Worm (Caenorhabditis elegans) whole organism, L1 larva: ENCODE data around the gene C07B5.4.

Source experiments
- C34B4.2 ChIP-seq: sonication (generic microtip); optimal IDR thresholded peaks from 2 replicates; lab custom pipeline; 2017; ENCODE audit warnings: mild to moderate bottlenecking, missing genetic modification characterization, missing compliant biosample characterization
- F16B12.6 ChIP-seq: fragments of 150-350 bp; optimal IDR thresholded peaks from 2 replicates; lab custom pipeline; 2014; ENCODE audit warnings: missing biosample characterization, missing genetic modification characterization
- Y116A8C.19 ChIP-seq: sonication (generic microtip); optimal IDR thresholded peaks from 2 replicates; lab custom pipeline; 2016; ENCODE audit warnings: missing compliant biosample characterization, missing genetic modification characterization, borderline replicate concordance
- aha-1 ChIP-seq: fragments of 150-350 bp; optimal IDR thresholded peaks from 2 replicates; lab custom pipeline; 2014; ENCODE audit warnings: missing biosample characterization, missing genetic modification characterization
- ama-1 ChIP-seq: fragments of 150-350 bp; optimal IDR thresholded peaks from 2 replicates; lab custom pipeline; 2014
- blmp-1 ChIP-seq: fragments of 150-350 bp; optimal IDR thresholded peaks from 2 replicates; lab custom pipeline; 2014; ENCODE audit warnings: missing biosample characterization, missing genetic modification characterization
- ceh-63 ChIP-seq: fragments of 200-800 bp; sonication (Bioruptor generic); optimal IDR thresholded peaks from 2 replicates; lab custom pipeline; 2018; ENCODE audit warnings: mild to moderate bottlenecking, missing genetic modification characterization, missing compliant biosample characterization
- ceh-88 ChIP-seq: fragments of 200-800 bp; sonication (Bioruptor generic); IDR thresholded peaks from 2 replicates; pipeline ENCODE4 v1.3.6; 2022; ENCODE audit warnings: missing genetic modification characterization, missing compliant biosample characterization
- ces-1 ChIP-seq: fragments of 150-350 bp; optimal IDR thresholded peaks from 2 replicates; lab custom pipeline; 2014; ENCODE audit warnings: missing biosample characterization, missing genetic modification reagents, missing genetic modification characterization
- dpl-1 ChIP-seq, 3 experiments: fragments of 150-350 bp in 2 of 3; sonication (generic microtip) in 1 of 3; optimal IDR thresholded peaks; 2 replicates each; lab custom pipeline; 2014 to 2017; ENCODE audit warnings: missing biosample characterization in 3 of 3, missing genetic modification characterization in 3 of 3, missing genetic modification reagents in 3 of 3
- dsc-1 ChIP-seq: sonication (generic microtip); optimal IDR thresholded peaks from 2 replicates; lab custom pipeline; 2016; ENCODE audit warnings: mild to moderate bottlenecking, missing genetic modification characterization, missing compliant biosample characterization
- efl-1 ChIP-seq, 4 experiments: fragments of 150-350 bp; optimal IDR thresholded peaks in 3 of 4; peaks in 1 of 4; 1 replicate in 1 of 4; 2 replicates in 3 of 4; lab custom pipeline; 2014; ENCODE audit warnings: missing biosample characterization in 2 of 4, missing genetic modification characterization in 2 of 4, missing genetic modification reagents in 2 of 4
- efl-3 ChIP-seq: fragments of 200-800 bp; sonication (Bioruptor generic); optimal IDR thresholded peaks from 2 replicates; lab custom pipeline; 2018; ENCODE audit warnings: mild to moderate bottlenecking, missing genetic modification characterization, missing compliant biosample characterization
- egl-13 ChIP-seq: sonication (generic microtip); optimal IDR thresholded peaks from 2 replicates; lab custom pipeline; 2016; ENCODE audit warnings: missing genotype, missing genetic modification reagents, missing genetic modification characterization, missing compliant biosample characterization
- egl-27 ChIP-seq, 2 experiments: fragments of 150-350 bp in 1 of 2; sonication (generic microtip); optimal IDR thresholded peaks; 3 replicates each; lab custom pipeline; 2017 to 2018; ENCODE audit warnings: missing biosample characterization in 2 of 2, missing genetic modification characterization in 2 of 2, missing genetic modification reagents in 2 of 2
- elt-3 ChIP-seq, 6 experiments: fragments of 150-350 bp in 1 of 6; sonication (generic microtip); optimal IDR thresholded peaks; 2 replicates each; lab custom pipeline; 2017 to 2018; ENCODE audit warnings: missing biosample characterization in 6 of 6, missing genetic modification characterization in 6 of 6, inconsistent platforms in 1 of 6
- ets-5 ChIP-seq: fragments of 200-800 bp; sonication (Bioruptor generic); IDR thresholded peaks from 2 replicates; pipeline ENCODE4 v1.3.6; 2022; ENCODE audit warnings: missing genetic modification characterization, missing compliant biosample characterization
- fkh-10 ChIP-seq: sonication (generic microtip); optimal IDR thresholded peaks from 2 replicates; lab custom pipeline; 2017; ENCODE audit warnings: missing biosample characterization, missing genetic modification reagents, missing genetic modification characterization
- fkh-4 ChIP-seq: sonication (generic microtip); optimal IDR thresholded peaks from 2 replicates; lab custom pipeline; 2016; ENCODE audit warnings: missing compliant biosample characterization, missing genetic modification characterization, borderline replicate concordance
- fkh-8 ChIP-seq: sonication (generic microtip); optimal IDR thresholded peaks from 2 replicates; lab custom pipeline; 2016; ENCODE audit warnings: mild to moderate bottlenecking, missing genetic modification characterization, missing compliant biosample characterization
- fos-1 ChIP-seq: fragments of 150-350 bp; optimal IDR thresholded peaks from 2 replicates; lab custom pipeline; 2014; ENCODE audit warnings: missing biosample characterization, missing genetic modification characterization
- grh-1 ChIP-seq: fragments of 200-800 bp; sonication (Bioruptor generic); IDR thresholded peaks from 2 replicates; pipeline ENCODE4 v1.3.6; 2022; ENCODE audit warnings: missing genetic modification reagents, missing genetic modification characterization, missing compliant biosample characterization
- hlh-17 ChIP-seq: fragments of 200-800 bp; sonication (Bioruptor generic); optimal IDR thresholded peaks from 2 replicates; lab custom pipeline; 2018; ENCODE audit warnings: missing genetic modification characterization, mild to moderate bottlenecking, missing compliant biosample characterization, moderate library complexity, borderline replicate concordance
- irx-1 ChIP-seq: sonication (generic microtip); optimal IDR thresholded peaks from 2 replicates; lab custom pipeline; 2016; ENCODE audit warnings: missing genetic modification characterization, missing compliant biosample characterization
- isw-1 ChIP-seq: fragments of 200-800 bp; sonication (Bioruptor generic); IDR thresholded peaks from 2 replicates; pipeline ENCODE4 v1.3.6; 2022; ENCODE audit warnings: missing genetic modification characterization, missing compliant biosample characterization
- jun-1 ChIP-seq: fragments of 150-350 bp; optimal IDR thresholded peaks from 2 replicates; lab custom pipeline; 2014; ENCODE audit warnings: missing biosample characterization, missing genetic modification reagents, missing genetic modification characterization
- lin-15B ChIP-seq: fragments of 150-350 bp; sonication (generic microtip); optimal IDR thresholded peaks from 3 replicates; lab custom pipeline; 2014; ENCODE audit warnings: missing biosample characterization, missing genetic modification characterization
- lin-35 ChIP-seq, 2 experiments: fragments of 150-350 bp; optimal IDR thresholded peaks; 2 replicates each; lab custom pipeline; 2014; ENCODE audit warnings: missing biosample characterization in 2 of 2, missing genetic modification characterization in 2 of 2, missing genetic modification reagents in 2 of 2
- lin-39 ChIP-seq: fragments of 150-350 bp; optimal IDR thresholded peaks from 2 replicates; lab custom pipeline; 2014; ENCODE audit warnings: missing biosample characterization, missing genetic modification reagents, missing genetic modification characterization
- lir-3 ChIP-seq: sonication (generic microtip); optimal IDR thresholded peaks from 2 replicates; lab custom pipeline; 2016; ENCODE audit warnings: mild to moderate bottlenecking, missing genetic modification characterization, moderate library complexity, missing compliant biosample characterization; ENCODE audit not compliant: poor library complexity
- lsy-2 ChIP-seq, 2 experiments: fragments of 150-350 bp; optimal IDR thresholded peaks; 2 replicates each; lab custom pipeline; 2014; ENCODE audit warnings: missing biosample characterization in 2 of 2, missing genetic modification characterization in 2 of 2
- mab-9 ChIP-seq: fragments of 200-800 bp; sonication (Bioruptor generic); IDR thresholded peaks from 2 replicates; pipeline ENCODE4 v1.3.6; 2022; ENCODE audit warnings: missing genetic modification reagents, missing genetic modification characterization, missing compliant biosample characterization
- mdl-1 ChIP-seq, 2 experiments: fragments of 150-350 bp; optimal IDR thresholded peaks; 2 replicates each; lab custom pipeline; 2014 to 2017; ENCODE audit warnings: missing biosample characterization in 2 of 2, missing genetic modification characterization in 2 of 2, inconsistent platforms in 1 of 2
- mef-2 ChIP-seq: fragments of 150-350 bp; optimal IDR thresholded peaks from 2 replicates; lab custom pipeline; 2014; ENCODE audit warnings: missing biosample characterization, missing genetic modification characterization
- mep-1 ChIP-seq: fragments of 150-350 bp; optimal IDR thresholded peaks from 2 replicates; lab custom pipeline; 2014; ENCODE audit warnings: missing biosample characterization, missing genetic modification characterization
- nhr-12 ChIP-seq: sonication (generic microtip); optimal IDR thresholded peaks from 2 replicates; lab custom pipeline; 2017; ENCODE audit warnings: missing biosample characterization, missing genetic modification characterization
- nhr-20 ChIP-seq: sonication (generic microtip); optimal IDR thresholded peaks from 2 replicates; lab custom pipeline; 2016; ENCODE audit warnings: mild to moderate bottlenecking, missing genetic modification characterization, missing compliant biosample characterization
- nhr-237 ChIP-seq: fragments of 150-350 bp; optimal IDR thresholded peaks from 2 replicates; lab custom pipeline; 2014; ENCODE audit warnings: missing biosample characterization, missing genetic modification characterization
- nhr-85 ChIP-seq: sonication (generic microtip); peaks from one replicate; lab custom pipeline; 2016; ENCODE audit warnings: missing genetic modification characterization, inconsistent platforms, missing compliant biosample characterization
- nhr-90 ChIP-seq: sonication (generic microtip); optimal IDR thresholded peaks from 2 replicates; lab custom pipeline; 2016; ENCODE audit warnings: mild to moderate bottlenecking, missing genetic modification characterization, missing compliant biosample characterization; ENCODE audit not compliant: poor library complexity
- snpc-4 ChIP-seq: fragments of 150-350 bp; optimal IDR thresholded peaks from 2 replicates; lab custom pipeline; 2014; ENCODE audit warnings: missing biosample characterization, missing genetic modification characterization
- sox-4 ChIP-seq: sonication (generic microtip); optimal IDR thresholded peaks from 2 replicates; lab custom pipeline; 2016; ENCODE audit warnings: missing genetic modification characterization, missing compliant biosample characterization
- tbx-2 ChIP-seq: sonication (generic microtip); optimal IDR thresholded peaks from 2 replicates; lab custom pipeline; 2016; ENCODE audit warnings: missing genetic modification characterization, missing compliant biosample characterization
- tlp-1 ChIP-seq: fragments of 150-350 bp; optimal IDR thresholded peaks from 2 replicates; lab custom pipeline; 2014; ENCODE audit warnings: missing biosample characterization, missing genetic modification characterization
- unc-130 ChIP-seq: fragments of 150-350 bp; optimal IDR thresholded peaks from 2 replicates; lab custom pipeline; 2017; ENCODE audit warnings: missing biosample characterization, missing genetic modification characterization, inconsistent platforms
- unc-30 ChIP-seq: sonication (generic microtip); optimal IDR thresholded peaks from 2 replicates; lab custom pipeline; 2017; ENCODE audit warnings: missing biosample characterization, missing genetic modification characterization
- unc-98 ChIP-seq: fragments of 200-800 bp; sonication (Bioruptor generic); IDR thresholded peaks from 2 replicates; pipeline ENCODE4 v1.3.6; 2022; ENCODE audit warnings: missing genetic modification characterization, missing compliant biosample characterization
- vab-15 ChIP-seq: sonication (generic microtip); optimal IDR thresholded peaks from 2 replicates; lab custom pipeline; 2017; ENCODE audit warnings: missing genotype, mild to moderate bottlenecking, missing genetic modification characterization, missing compliant biosample characterization
- zag-1 ChIP-seq: fragments of 150-350 bp; optimal IDR thresholded peaks from 2 replicates; lab custom pipeline; 2014; ENCODE audit warnings: missing biosample characterization, missing genetic modification characterization
- zip-4 ChIP-seq: fragments of 200-800 bp; sonication (Bioruptor generic); optimal IDR thresholded peaks from 2 replicates; lab custom pipeline; 2018; ENCODE audit warnings: mild to moderate bottlenecking, missing genetic modification characterization, moderate library complexity, missing compliant biosample characterization
- ztf-11 ChIP-seq, 2 experiments: sonication (generic microtip); optimal IDR thresholded peaks; 2 replicates each; lab custom pipeline; 2016 to 2017; ENCODE audit warnings: missing genetic modification characterization in 2 of 2, missing biosample characterization in 1 of 2, missing compliant biosample characterization in 1 of 2

The C07B5.4 gene

ce11 chrX:9550519-9550918 is 21.1 kb downstream of the C07B5.4 start:
- TF ChIP-seq mep-1 (tag; lab: Kevin White, UChicago) (peak; percentile 6), ces-1 (no peak)
- TF ChIP-seq, all 84 proteins: peak for 1

ce11 chrX:9551112-9551511 is 21.7 kb downstream of the C07B5.4 start:
- TF ChIP-seq irx-1 (tag; lab: Kevin White, UChicago) (no peak), snpc-4 (tag; lab: Kevin White, UChicago) (no peak), ceh-63 (GFP tag; lab: Kevin White, UChicago) (no peak), aha-1 (tag; lab: Kevin White, UChicago) (no peak), nhr-90 (tag; lab: Kevin White, UChicago) (peak; percentile 18), egl-27 (tag; optimal IDR thresholded peaks at IDR 0.05; lab: Kevin White, UChicago) (no peak), fos-1 (tag; lab: Kevin White, UChicago) (no peak), efl-1 (optimal IDR thresholded peaks at IDR 0.05; lab: Kevin White, UChicago) (peak; percentile 12 to 19), efl-1 (GFP tag; optimal IDR thresholded peaks at IDR 0.05 in 1 of 2; lab: Kevin White, UChicago) (peak in 1 of 2 experiments; percentile 66), nhr-12 (tag; lab: Kevin White, UChicago) (no peak), ama-1 (lab: Kevin White, UChicago) (no peak), lir-3 (no peak), F16B12.6 (tag; lab: Kevin White, UChicago) (no peak), ets-5 (no peak), mef-2 (tag; lab: Kevin White, UChicago) (no peak), ztf-11 (tag; optimal IDR thresholded peaks at IDR 0.05; lab: Kevin White, UChicago) (no peak), lsy-2 (tag; optimal IDR thresholded peaks at IDR 0.05; lab: Kevin White, UChicago) (peak in 1 of 2 experiments; percentile 30), ceh-88 (GFP tag; lab: Robert Waterston, UW) (no peak), hlh-17 (GFP tag; lab: Kevin White, UChicago) (no peak), jun-1 (tag; lab: Kevin White, UChicago) (peak; percentile 34), tbx-2 (peak; percentile 31), vab-15 (tag; lab: Kevin White, UChicago) (no peak), egl-13 (tag; lab: Kevin White, UChicago) (no peak), fkh-4 (tag; lab: Kevin White, UChicago) (no peak), fkh-8 (no peak), fkh-10 (peak; percentile 29), mab-9 (GFP tag; lab: Robert Waterston, UW) (peak; percentile 29; the same call in 1 of the 2 replicates), isw-1 (no peak), dpl-1 (GFP tag; optimal IDR thresholded peaks at IDR 0.05; lab: Kevin White, UChicago) (peak in 1 of 3 experiments; percentile 3), C34B4.2 (tag; lab: Kevin White, UChicago) (no peak), efl-3 (no peak), mdl-1 (tag; optimal IDR thresholded peaks at IDR 0.05; lab: Kevin White, UChicago) (peak in 1 of 2 experiments; percentile 59), lin-15B (tag; lab: Kevin White, UChicago) (no peak), zip-4 (GFP tag; lab: Kevin White, UChicago) (no peak), nhr-237 (no peak), nhr-85 (peak; percentile 91), nhr-20 (tag; lab: Kevin White, UChicago) (peak; percentile 54), grh-1 (GFP tag; lab: Robert Waterston, UW) (no peak), tlp-1 (no peak), sox-4 (tag; lab: Kevin White, UChicago) (no peak), unc-130 (tag; lab: Kevin White, UChicago) (no peak), unc-98 (no peak), lin-35 (GFP tag; optimal IDR thresholded peaks at IDR 0.05; lab: Kevin White, UChicago) (no peak), unc-30 (tag; lab: Kevin White, UChicago) (no peak), blmp-1 (tag; lab: Kevin White, UChicago) (peak; percentile 70), ces-1 (no peak), dsc-1 (tag; lab: Kevin White, UChicago) (no peak), Y116A8C.19 (tag; lab: Kevin White, UChicago) (no peak), elt-3 (tag; optimal IDR thresholded peaks at IDR 0.05; lab: Kevin White, UChicago) (peak in 1 of 6 experiments; percentile 14), lin-39 (tag; lab: Kevin White, UChicago) (no peak), zag-1 (tag; lab: Kevin White, UChicago) (no peak)
